Worm (Caenorhabditis elegans) whole organism, L4 larva: Measurements from ENCODE around the gene eif-2Balpha.

Source experiments
- F10B5.3 ChIP-seq: sonication (generic microtip); optimal IDR thresholded peaks from 2 replicates; lab custom pipeline; 2016; ENCODE audit warnings: mild to moderate bottlenecking, missing genetic modification characterization, missing compliant biosample characterization
- F37D6.2 ChIP-seq: sonication (generic microtip); optimal IDR thresholded peaks from 2 replicates; lab custom pipeline; 2016; ENCODE audit warnings: mild to moderate bottlenecking, missing genetic modification characterization, missing compliant biosample characterization
- F44E2.7 ChIP-seq: fragments of 200-800 bp; sonication (Bioruptor generic); IDR thresholded peaks from 2 replicates; pipeline ENCODE4 v2.1.2; 2022; ENCODE audit warnings: missing genetic modification characterization, missing compliant biosample characterization
- R02D3.7 ChIP-seq: fragments of 150-350 bp; sonication (generic microtip); optimal IDR thresholded peaks from 3 replicates; lab custom pipeline; 2014; ENCODE audit warnings: missing biosample characterization, missing genetic modification characterization
- T20F7.1 ChIP-seq: fragments of 200-800 bp; sonication (Bioruptor generic); optimal IDR thresholded peaks from 2 replicates; lab custom pipeline; 2018; ENCODE audit warnings: mild to moderate bottlenecking, missing genetic modification characterization, missing compliant biosample characterization
- Y48G9A.11 ChIP-seq: fragments of 200-800 bp; sonication (Bioruptor generic); IDR thresholded peaks from 2 replicates; pipeline ENCODE4 v1.3.6; 2022; ENCODE audit warnings: missing genetic modification reagents, missing genetic modification characterization, missing compliant biosample characterization
- Y5F2A.4 ChIP-seq: fragments of 200-800 bp; sonication (Bioruptor generic); optimal IDR thresholded peaks from 2 replicates; lab custom pipeline; 2018; ENCODE audit warnings: mild to moderate bottlenecking, missing genetic modification characterization, missing compliant biosample characterization
- Y75B8A.6 ChIP-seq: fragments of 200-800 bp; sonication (Bioruptor generic); IDR thresholded peaks from 2 replicates; pipeline ENCODE4 v1.3.6; 2022; ENCODE audit warnings: missing genetic modification reagents, missing genetic modification characterization, missing compliant biosample characterization
- ZK337.2 ChIP-seq: fragments of 200-800 bp; sonication (Bioruptor generic); IDR thresholded peaks from 2 replicates; pipeline ENCODE4 v1.3.6; 2022; ENCODE audit warnings: missing genetic modification reagents, missing genetic modification characterization, missing compliant biosample characterization
- ama-1 ChIP-seq: fragments of 150-350 bp; optimal IDR thresholded peaks from 2 replicates; lab custom pipeline; 2014; ENCODE audit warnings: inconsistent platforms, mixed read lengths
- arid-1 ChIP-seq: fragments of 200-800 bp; sonication (Bioruptor generic); conservative IDR thresholded peaks from 2 replicates; pipeline ENCODE4 v1.3.6; 2022; ENCODE audit warnings: missing genetic modification reagents, missing genetic modification characterization, missing compliant biosample characterization
- ceh-28 ChIP-seq: fragments of 150-350 bp; optimal IDR thresholded peaks from 2 replicates; lab custom pipeline; 2014; ENCODE audit warnings: missing biosample characterization, missing genetic modification reagents, missing genetic modification characterization
- ceh-32 ChIP-seq: sonication (generic microtip); optimal IDR thresholded peaks from 2 replicates; lab custom pipeline; 2016; ENCODE audit warnings: mild to moderate bottlenecking, missing genetic modification characterization, missing compliant biosample characterization; ENCODE audit not compliant: poor library complexity
- ceh-82 ChIP-seq: sonication (generic microtip); optimal IDR thresholded peaks from 2 replicates; lab custom pipeline; 2017; ENCODE audit warnings: missing biosample characterization, missing genetic modification characterization
- dmd-8 ChIP-seq: fragments of 200-800 bp; sonication (Bioruptor generic); IDR thresholded peaks from 2 replicates; pipeline ENCODE4 v1.3.6; 2022; ENCODE audit warnings: missing genetic modification characterization, missing compliant biosample characterization
- egl-27 ChIP-seq: sonication (generic microtip); optimal IDR thresholded peaks from 3 replicates; lab custom pipeline; 2017; ENCODE audit warnings: missing biosample characterization, missing genetic modification reagents, missing genetic modification characterization
- fos-1 ChIP-seq: fragments of 150-350 bp; optimal IDR thresholded peaks from 2 replicates; lab custom pipeline; 2014; ENCODE audit warnings: missing biosample characterization, missing genetic modification characterization
- hif-1 ChIP-seq, 2 experiments: sonication (generic microtip); optimal IDR thresholded peaks; 2 replicates each; lab custom pipeline; 2016 to 2017; ENCODE audit warnings: missing compliant biosample characterization in 2 of 2, missing genetic modification characterization in 2 of 2, missing genetic modification reagents in 2 of 2, missing genotype in 2 of 2, mild to moderate bottlenecking in 1 of 2
- hlh-11 ChIP-seq: fragments of 200-800 bp; sonication (Bioruptor generic); optimal IDR thresholded peaks from 2 replicates; lab custom pipeline; 2018; ENCODE audit warnings: mild to moderate bottlenecking, missing genetic modification characterization, missing compliant biosample characterization
- hlh-30 ChIP-seq: sonication (generic microtip); optimal IDR thresholded peaks from 2 replicates; lab custom pipeline; 2017; ENCODE audit warnings: antibody characterized with exemption, mild to moderate bottlenecking, missing genetic modification characterization, missing compliant biosample characterization; ENCODE audit not compliant: insufficient read depth
- hmg-1.1 ChIP-seq: fragments of 200-800 bp; sonication (Bioruptor generic); IDR thresholded peaks from 2 replicates; pipeline ENCODE4 v1.3.6; 2022; ENCODE audit warnings: missing genetic modification reagents, missing genetic modification characterization, missing compliant biosample characterization
- jun-1 ChIP-seq: fragments of 150-350 bp; optimal IDR thresholded peaks from 2 replicates; lab custom pipeline; 2014; ENCODE audit warnings: missing biosample characterization, missing genetic modification reagents, missing genetic modification characterization
- lim-7 ChIP-seq: fragments of 200-800 bp; sonication (Bioruptor generic); IDR thresholded peaks from 2 replicates; pipeline ENCODE4 v1.3.6; 2022; ENCODE audit warnings: missing genetic modification characterization, missing compliant biosample characterization
- lin-1 ChIP-seq: fragments of 200-800 bp; sonication (Bioruptor generic); IDR thresholded peaks from 2 replicates; pipeline ENCODE4 v1.3.6; 2022; ENCODE audit warnings: missing genetic modification reagents, missing genetic modification characterization, missing compliant biosample characterization
- lin-13 ChIP-seq: fragments of 150-350 bp; optimal IDR thresholded peaks from 2 replicates; lab custom pipeline; 2014; ENCODE audit warnings: missing biosample characterization, missing genetic modification reagents, missing genetic modification characterization
- lin-29 ChIP-seq: fragments of 200-800 bp; sonication (Bioruptor generic); IDR thresholded peaks from 2 replicates; pipeline ENCODE4 v1.3.6; 2022; ENCODE audit warnings: missing genetic modification reagents, missing genetic modification characterization, missing compliant biosample characterization
- madf-9 ChIP-seq: fragments of 200-800 bp; sonication (Bioruptor generic); conservative IDR thresholded peaks from 2 replicates; pipeline ENCODE4 v1.3.6; 2022; ENCODE audit warnings: missing genetic modification reagents, missing genetic modification characterization, missing compliant biosample characterization
- mdt-29 ChIP-seq: fragments of 200-800 bp; sonication (Bioruptor generic); IDR thresholded peaks from 2 replicates; pipeline ENCODE4 v1.3.6; 2022; ENCODE audit warnings: missing genetic modification reagents, missing genetic modification characterization, missing compliant biosample characterization
- mxl-3 ChIP-seq: fragments of 200-800 bp; sonication (Bioruptor generic); optimal IDR thresholded peaks from 2 replicates; lab custom pipeline; 2018; ENCODE audit warnings: mild to moderate bottlenecking, missing genetic modification characterization, missing compliant biosample characterization
- nhr-10 ChIP-seq: fragments of 150-350 bp; optimal IDR thresholded peaks from 2 replicates; lab custom pipeline; 2014; ENCODE audit warnings: missing biosample characterization, missing genetic modification characterization
- nhr-102 ChIP-seq: sonication (generic microtip); optimal IDR thresholded peaks from 2 replicates; lab custom pipeline; 2016; ENCODE audit warnings: mild to moderate bottlenecking, missing genetic modification characterization, moderate library complexity, missing compliant biosample characterization
- nhr-11 ChIP-seq: fragments of 150-350 bp; optimal IDR thresholded peaks from 2 replicates; lab custom pipeline; 2014; ENCODE audit warnings: missing biosample characterization, missing genetic modification characterization
- nhr-237 ChIP-seq: sonication (generic microtip); optimal IDR thresholded peaks from 2 replicates; lab custom pipeline; 2017; ENCODE audit warnings: missing biosample characterization, missing genetic modification characterization
- nhr-25 ChIP-seq: sonication (generic microtip); optimal IDR thresholded peaks from 2 replicates; lab custom pipeline; 2017; ENCODE audit warnings: missing genetic modification characterization, mild to moderate bottlenecking, missing compliant biosample characterization, antibody characterized with exemption, moderate library complexity, borderline replicate concordance; ENCODE audit not compliant: insufficient read depth
- nhr-28 ChIP-seq: fragments of 150-350 bp; optimal IDR thresholded peaks from 2 replicates; lab custom pipeline; 2014; ENCODE audit warnings: missing biosample characterization, missing genetic modification characterization
- nhr-41 ChIP-seq: fragments of 200-800 bp; sonication (Bioruptor generic); IDR thresholded peaks from 2 replicates; pipeline ENCODE4 v1.3.6; 2022; ENCODE audit warnings: missing genetic modification reagents, missing genetic modification characterization, missing compliant biosample characterization
- pha-4 ChIP-seq, 2 experiments: fragments of 150-350 bp in 1 of 2; fragments of 200-800 bp in 1 of 2; sonication (Bioruptor generic) in 1 of 2; IDR thresholded peaks in 1 of 2; optimal IDR thresholded peaks in 1 of 2; 2 replicates each; pipeline versions ENCODE4 v1.3.6 to Lab custom; 2014 to 2022; ENCODE audit warnings: missing genetic modification characterization in 2 of 2, missing genetic modification reagents in 2 of 2, missing biosample characterization in 1 of 2, missing compliant biosample characterization in 1 of 2
- php-3 ChIP-seq: fragments of 200-800 bp; sonication (Bioruptor generic); IDR thresholded peaks from 2 replicates; pipeline ENCODE4 v1.3.6; 2022; ENCODE audit warnings: missing genetic modification reagents, missing genetic modification characterization, missing compliant biosample characterization
- rbr-2 ChIP-seq: sonication (generic microtip); optimal IDR thresholded peaks from 2 replicates; lab custom pipeline; 2016; ENCODE audit warnings: missing genotype, missing genetic modification characterization, missing compliant biosample characterization
- set-16 ChIP-seq: fragments of 200-800 bp; sonication (Bioruptor generic); IDR thresholded peaks from 2 replicates; pipeline ENCODE4 v1.3.6; 2022; ENCODE audit warnings: missing genetic modification reagents, missing genetic modification characterization, missing compliant biosample characterization
- spr-1 ChIP-seq: sonication (generic microtip); optimal IDR thresholded peaks from 2 replicates; lab custom pipeline; 2016; ENCODE audit warnings: mild to moderate bottlenecking, missing genetic modification characterization, missing compliant biosample characterization
- unc-39 ChIP-seq: sonication (generic microtip); optimal IDR thresholded peaks from 2 replicates; lab custom pipeline; 2017; ENCODE audit warnings: missing biosample characterization, missing genetic modification characterization
- zag-1 ChIP-seq: fragments of 150-350 bp; optimal IDR thresholded peaks from 2 replicates; lab custom pipeline; 2014; ENCODE audit warnings: missing biosample characterization, missing genetic modification characterization
- zfp-2 ChIP-seq: sonication (generic microtip); optimal IDR thresholded peaks from 2 replicates; lab custom pipeline; 2016; ENCODE audit warnings: mild to moderate bottlenecking, missing genetic modification characterization, missing compliant biosample characterization
- zfp-3 ChIP-seq: fragments of 200-800 bp; sonication (Bioruptor generic); conservative IDR thresholded peaks from 2 replicates; pipeline ENCODE4 v1.3.6; 2022; ENCODE audit warnings: missing genetic modification reagents, missing genetic modification characterization, missing compliant biosample characterization
- zip-11 ChIP-seq: fragments of 200-800 bp; sonication (Bioruptor generic); IDR thresholded peaks from 2 replicates; pipeline ENCODE4 v1.3.6; 2022; ENCODE audit warnings: missing genetic modification characterization, missing compliant biosample characterization
- ztf-11 ChIP-seq: fragments of 150-350 bp; optimal IDR thresholded peaks from 2 replicates; lab custom pipeline; 2014; ENCODE audit warnings: missing biosample characterization, missing genetic modification characterization

Gene eif-2Balpha

DNA sequence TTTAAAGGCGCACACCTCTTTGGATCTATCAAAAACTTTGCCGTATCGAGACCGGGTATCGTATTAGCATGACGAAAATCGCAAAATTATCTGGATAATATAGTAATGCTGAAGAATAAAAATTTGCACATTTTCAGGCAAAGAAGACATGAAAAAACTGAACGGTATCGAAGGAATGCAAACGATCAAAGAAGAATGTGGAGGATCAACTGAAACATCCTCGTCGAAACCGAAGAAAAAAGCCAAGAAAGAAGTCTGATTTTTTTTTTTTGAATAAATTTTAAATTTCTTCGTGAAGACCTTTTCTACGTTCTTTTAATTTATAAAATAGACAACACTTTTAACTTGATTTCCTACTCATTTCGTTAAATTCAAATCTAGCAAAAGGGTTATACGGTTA, 1.9 kb downstream of the eif-2Balpha start, which contains the start of gene ZK1098.12:
Gene ZK1098.12 (plus strand): TSS at position 301 of the 400 bp plus-strand sequence.
- no peak for TF ChIP-seq Y5F2A.4
- no peak for TF ChIP-seq egl-27 (tag; lab: Kevin White, UChicago)
- no peak for TF ChIP-seq nhr-28
- TF ChIP-seq ama-1 = no peak
- TF ChIP-seq nhr-41 (GFP tag; lab: Robert Waterston, UW) = no peak
- TF ChIP-seq nhr-11 (tag; lab: Kevin White, UChicago) = no peak
- no peak for TF ChIP-seq unc-39 (tag; lab: Kevin White, UChicago)
- no peak for TF ChIP-seq dmd-8 (GFP tag; lab: Robert Waterston, UW)
- no peak for TF ChIP-seq zfp-2 (tag; lab: Kevin White, UChicago)
- no peak for TF ChIP-seq zag-1 (tag; lab: Kevin White, UChicago)
- no peak for TF ChIP-seq mxl-3
- TF ChIP-seq nhr-102 = no peak
- TF ChIP-seq zfp-3 (GFP tag; lab: Robert Waterston, UW) = no peak
- no peak for TF ChIP-seq Y75B8A.6 (GFP tag; lab: Robert Waterston, UW)
- no peak for TF ChIP-seq F10B5.3 (tag; lab: Kevin White, UChicago)

DNA sequence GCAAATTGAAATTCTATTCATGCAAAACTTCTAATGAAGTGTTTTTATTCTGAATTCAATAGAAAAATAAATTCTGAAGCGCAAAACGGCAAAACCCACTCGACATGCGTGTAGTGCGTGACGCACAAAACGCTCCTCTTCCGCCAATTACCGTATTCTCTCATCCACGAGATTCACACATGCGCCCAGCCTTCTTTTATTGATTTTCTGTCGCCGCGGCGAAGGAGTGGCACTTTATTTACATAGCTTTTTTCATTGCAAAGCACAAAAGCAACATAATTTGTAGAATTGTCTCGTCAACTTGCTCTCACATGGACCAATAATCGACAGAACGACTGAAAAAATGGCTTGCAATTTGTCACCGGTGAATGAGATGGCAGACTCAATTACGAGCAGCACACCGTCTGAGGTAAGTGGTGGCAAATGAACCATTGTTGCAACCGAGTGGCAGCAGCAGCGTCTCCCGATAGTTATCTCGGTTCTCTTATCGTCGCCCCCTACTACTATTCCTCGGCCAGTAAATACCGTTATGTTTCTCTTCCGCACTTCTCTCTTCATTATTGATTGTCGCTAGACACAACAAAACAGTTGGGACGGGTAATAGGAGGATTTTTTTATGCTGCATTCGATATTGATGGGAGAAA, 3.2 kb downstream of the eif-2Balpha start, which contains the start of gene unc-16:
Gene unc-16 (plus strand): TSS at position 243 of the 644 bp plus-strand sequence.
- TF ChIP-seq nhr-10 (tag; lab: Kevin White, UChicago) = no peak
- 0 out of 2 replicates have a peak, but pooled peaks have one; percentile 8 for TF ChIP-seq ZK337.2 (GFP tag; lab: Robert Waterston, UW)
- TF ChIP-seq hmg-1.1 (GFP tag; lab: Robert Waterston, UW) = peak; percentile 93
- TF ChIP-seq set-16 (GFP tag; lab: Robert Waterston, UW) = 0 out of 2 replicates have a peak, but pooled peaks have one; percentile 16
- no peak for TF ChIP-seq lin-1
- TF ChIP-seq ztf-11 (tag; lab: Kevin White, UChicago) = no peak
- peak; percentile 20 for TF ChIP-seq F10B5.3 (tag; lab: Kevin White, UChicago)
- TF ChIP-seq R02D3.7 (tag; lab: Kevin White, UChicago) = no peak
- TF ChIP-seq pha-4 (GFP tag; IDR thresholded peaks at IDR 0.05; lab: Robert Waterston, UW) = peak; percentile 59; the same call in 1 of the 2 replicates
- peak; percentile 82 for TF ChIP-seq pha-4 (tag; optimal IDR thresholded peaks at IDR 0.05; lab: Kevin White, UChicago)
- TF ChIP-seq php-3 = no peak
- TF ChIP-seq Y48G9A.11 (GFP tag; lab: Robert Waterston, UW) = no peak
- peak; percentile 91 for TF ChIP-seq rbr-2 (tag; lab: Kevin White, UChicago)
- peak; percentile 75 for TF ChIP-seq nhr-25 (tag; lab: Kevin White, UChicago)
- no peak for TF ChIP-seq ceh-82 (tag; lab: Kevin White, UChicago)
- TF ChIP-seq Y5F2A.4 = no peak
- TF ChIP-seq spr-1 (tag; lab: Kevin White, UChicago) = peak; percentile 87
- no peak for TF ChIP-seq zip-11 (GFP tag; lab: Robert Waterston, UW)
- TF ChIP-seq jun-1 (tag; lab: Kevin White, UChicago) = no peak
- TF ChIP-seq ceh-32 (tag; lab: Kevin White, UChicago) = no peak
- TF ChIP-seq madf-9 (GFP tag; lab: Robert Waterston, UW) = 0 out of 2 replicates have a peak, but pooled peaks have one; percentile 21
- TF ChIP-seq F37D6.2 (tag; lab: Kevin White, UChicago) = peak; percentile 77
- TF ChIP-seq lin-29 (GFP tag; lab: Robert Waterston, UW) = 0 out of 2 replicates have a peak, but pooled peaks have one; percentile 19
- no peak for TF ChIP-seq Y75B8A.6 (GFP tag; lab: Robert Waterston, UW)
- no peak for TF ChIP-seq zag-1 (tag; lab: Kevin White, UChicago)
- TF ChIP-seq nhr-28 = peak; percentile 26
- 0 out of 2 replicates have a peak, but pooled peaks have one; percentile 54 for TF ChIP-seq mdt-29 (GFP tag; lab: Robert Waterston, UW)
- TF ChIP-seq hlh-11 = peak; percentile 90
- TF ChIP-seq ceh-28 (tag; lab: Kevin White, UChicago) = peak; percentile 61
- peak; percentile 82 for TF ChIP-seq T20F7.1 (GFP tag; lab: Kevin White, UChicago)
- no peak for TF ChIP-seq F44E2.7 (GFP tag; lab: Robert Waterston, UW)
- TF ChIP-seq lin-13 (GFP tag; lab: Kevin White, UChicago) = peak; percentile 59
- no peak for TF ChIP-seq lim-7 (GFP tag; lab: Robert Waterston, UW)
- peak; percentile 98 for TF ChIP-seq hlh-30
- TF ChIP-seq hif-1 (tag; optimal IDR thresholded peaks at IDR 0.05; lab: Kevin White, UChicago) = peak in 1 of 2 experiments; percentile 65
- peak; percentile 50; the same call in 1 of the 2 replicates for TF ChIP-seq arid-1 (GFP tag; lab: Robert Waterston, UW)
- TF ChIP-seq fos-1 = no peak
- TF ChIP-seq nhr-237 (tag; lab: Kevin White, UChicago) = no peak
